6 worm cellular contexts compared by ENCODE assay signal in genomic region chrV:6275209-6275608, ce11.
TF ChIP-seq lines count a peak whose summit lies in the region.

No protein-coding gene starts in this region.

TF ChIP-seq in whole organism, L1 larva, 84 proteins besides CTCF, POLR2A, EP300 and RAD21 (continues in another document):
- peak in 1 of 2 experiments; percentile 13 for TF ChIP-seq mdl-1 (tag; optimal IDR thresholded peaks at IDR 0.05; lab: Kevin White, UChicago)
- no peak for TF ChIP-seq zag-1 (tag; optimal IDR thresholded peaks at IDR 0.05; lab: Kevin White, UChicago)
- TF ChIP-seq elt-2 (tag; optimal IDR thresholded peaks at IDR 0.05; lab: Kevin White, UChicago): peak; percentile 95
- TF ChIP-seq jun-1 (tag; optimal IDR thresholded peaks at IDR 0.05; lab: Kevin White, UChicago): peak; percentile 39
- peak in 1 of 6 experiments; percentile 69 for TF ChIP-seq elt-3 (tag; optimal IDR thresholded peaks at IDR 0.05; lab: Kevin White, UChicago)
- peak in 1 of 2 experiments; percentile 18 for TF ChIP-seq lsy-2 (tag; optimal IDR thresholded peaks at IDR 0.05; lab: Kevin White, UChicago)
- TF ChIP-seq nhr-85 (tag; lab: Kevin White, UChicago): peak; percentile 72
- peak; percentile 25 for TF ChIP-seq nhr-90 (tag; optimal IDR thresholded peaks at IDR 0.05; lab: Kevin White, UChicago; ENCODE audit: poor library complexity)
- peak; percentile 39 for TF ChIP-seq lin-14 (GFP tag; optimal IDR thresholded peaks at IDR 0.05; lab: Kevin White, UChicago)
- TF ChIP-seq lin-35 (GFP tag; optimal IDR thresholded peaks at IDR 0.05; lab: Kevin White, UChicago): peak in 1 of 2 experiments; percentile 61
- TF ChIP-seq ceh-8 (GFP tag; optimal IDR thresholded peaks at IDR 0.05; lab: Kevin White, UChicago): no peak
- peak; percentile 65 for TF ChIP-seq nhr-20 (tag; optimal IDR thresholded peaks at IDR 0.05; lab: Kevin White, UChicago)
- no peak for TF ChIP-seq nhr-77 (tag; optimal IDR thresholded peaks at IDR 0.05; lab: Kevin White, UChicago)
- TF ChIP-seq pqm-1 (tag; optimal IDR thresholded peaks at IDR 0.05; lab: Kevin White, UChicago): peak; percentile 65
- no peak for TF ChIP-seq unc-86 (tag; optimal IDR thresholded peaks at IDR 0.05; lab: Kevin White, UChicago)

TF ChIP-seq in whole organism, L2 larva, 48 proteins besides CTCF, POLR2A, EP300 and RAD21 (continues in another document):
- peak; percentile 52 for TF ChIP-seq nhr-25 (tag; optimal IDR thresholded peaks at IDR 0.05; lab: Kevin White, UChicago)
- TF ChIP-seq lin-13 (GFP tag; optimal IDR thresholded peaks at IDR 0.05; lab: Kevin White, UChicago): no peak
- no peak for TF ChIP-seq C34F6.9 (tag; optimal IDR thresholded peaks at IDR 0.05; lab: Kevin White, UChicago)
- TF ChIP-seq sma-3 (GFP tag; optimal IDR thresholded peaks at IDR 0.05; lab: Kevin White, UChicago): peak; percentile 67
- peak; percentile 12 for TF ChIP-seq F13H6.1 (tag; optimal IDR thresholded peaks at IDR 0.05; lab: Kevin White, UChicago)
- peak; percentile 50 for TF ChIP-seq gmeb-1 (tag; optimal IDR thresholded peaks at IDR 0.05; lab: Kevin White, UChicago)
- TF ChIP-seq nhr-11 (tag; optimal IDR thresholded peaks at IDR 0.05; lab: Kevin White, UChicago): no peak
- peak; percentile 42 for TF ChIP-seq Y55F3AM.14 (GFP tag; optimal IDR thresholded peaks at IDR 0.05; lab: Kevin White, UChicago)
- peak; percentile 80 for TF ChIP-seq crh-2 (tag; optimal IDR thresholded peaks at IDR 0.05; lab: Kevin White, UChicago)
- peak; percentile 89 for TF ChIP-seq fos-1 (tag; optimal IDR thresholded peaks at IDR 0.05; lab: Kevin White, UChicago)
- no peak for TF ChIP-seq unc-62 (GFP tag; optimal IDR thresholded peaks at IDR 0.05; lab: Kevin White, UChicago)
- TF ChIP-seq unc-39 (tag; optimal IDR thresholded peaks at IDR 0.05; lab: Kevin White, UChicago): no peak
- no peak for TF ChIP-seq lin-11 (tag; optimal IDR thresholded peaks at IDR 0.05; lab: Kevin White, UChicago)
- TF ChIP-seq blmp-1 (tag; optimal IDR thresholded peaks at IDR 0.05; lab: Kevin White, UChicago; ENCODE audit: insufficient read depth): peak; percentile 18
- peak in 1 of 2 experiments; percentile 21 for TF ChIP-seq lsy-2 (tag; optimal IDR thresholded peaks at IDR 0.05; lab: Kevin White, UChicago)
- no peak for TF ChIP-seq ZK546.5 (tag; optimal IDR thresholded peaks at IDR 0.05; lab: Kevin White, UChicago)

TF ChIP-seq in whole organism, L3 larva, 47 proteins besides CTCF, POLR2A, EP300 and RAD21 (continues in another document):
- TF ChIP-seq nhr-77 (tag; optimal IDR thresholded peaks at IDR 0.05; lab: Kevin White, UChicago) (no peak), egl-5 (tag; optimal IDR thresholded peaks at IDR 0.05; lab: Kevin White, UChicago) (no peak), unc-39 (tag; optimal IDR thresholded peaks at IDR 0.05; lab: Kevin White, UChicago) (no peak), aly-2 (tag; optimal IDR thresholded peaks at IDR 0.05; lab: Kevin White, UChicago) (no peak), nhr-25 (tag; optimal IDR thresholded peaks at IDR 0.05; lab: Kevin White, UChicago) (peak; percentile 44), lin-15B (tag; optimal IDR thresholded peaks at IDR 0.05; lab: Kevin White, UChicago) (no peak), nhr-67 (tag; optimal IDR thresholded peaks at IDR 0.05; lab: Kevin White, UChicago) (no peak), nhr-237 (tag; optimal IDR thresholded peaks at IDR 0.05; lab: Kevin White, UChicago) (no peak), nhr-11 (tag; optimal IDR thresholded peaks at IDR 0.05; lab: Kevin White, UChicago) (no peak), daf-12 (tag; optimal IDR thresholded peaks at IDR 0.05; lab: Kevin White, UChicago) (no peak), fos-1 (tag; optimal IDR thresholded peaks at IDR 0.05; lab: Kevin White, UChicago) (no peak), sea-2 (GFP tag; optimal IDR thresholded peaks at IDR 0.05; lab: Kevin White, UChicago) (no peak), zag-1 (tag; optimal IDR thresholded peaks at IDR 0.05; lab: Kevin White, UChicago) (no peak), elt-3 (tag; optimal IDR thresholded peaks at IDR 0.05; lab: Kevin White, UChicago) (peak in 1 of 3 experiments; percentile 69), pha-4 (tag; optimal IDR thresholded peaks at IDR 0.05; lab: Kevin White, UChicago) (peak; percentile 60), ceh-28 (tag; optimal IDR thresholded peaks at IDR 0.05; lab: Kevin White, UChicago) (no peak), ceh-9 (tag; optimal IDR thresholded peaks at IDR 0.05; lab: Kevin White, UChicago) (no peak)

TF ChIP-seq in whole organism, L4 larva, 104 proteins besides CTCF, POLR2A, EP300 and RAD21 (continues in another document):
- TF ChIP-seq rbr-2 (tag; optimal IDR thresholded peaks at IDR 0.05; lab: Kevin White, UChicago) (no peak), daf-19 (GFP tag; conservative IDR thresholded peaks at IDR 0.05; lab: Robert Waterston, UW) (no peak), nhr-111 (GFP tag; optimal IDR thresholded peaks at IDR 0.05; lab: Kevin White, UChicago) (no peak), madf-5 (GFP tag; IDR thresholded peaks at IDR 0.05; lab: Robert Waterston, UW) (no peak), lin-15B (tag; optimal IDR thresholded peaks at IDR 0.05; lab: Kevin White, UChicago) (no peak), ama-1 (optimal IDR thresholded peaks at IDR 0.05; lab: Kevin White, UChicago) (peak; percentile 19), T26A8.4 (GFP tag; IDR thresholded peaks at IDR 0.05; lab: Robert Waterston, UW) (no peak), lin-1 (GFP tag; IDR thresholded peaks at IDR 0.05; lab: Robert Waterston, UW) (peak; percentile 62; the same call in 1 of the 2 replicates), hlh-11 (tag; optimal IDR thresholded peaks at IDR 0.05; lab: Kevin White, UChicago) (peak; percentile 93), ces-1 (GFP tag; optimal IDR thresholded peaks at IDR 0.05; lab: Kevin White, UChicago) (no peak), lin-39 (tag; optimal IDR thresholded peaks at IDR 0.05; lab: Kevin White, UChicago) (no peak), nhr-25 (tag; optimal IDR thresholded peaks at IDR 0.05; lab: Kevin White, UChicago; ENCODE audit: borderline replicate concordance, insufficient read depth) (no peak), fkh-10 (GFP tag; optimal IDR thresholded peaks at IDR 0.05; lab: Kevin White, UChicago) (no peak), aly-2 (tag; optimal IDR thresholded peaks at IDR 0.05; lab: Kevin White, UChicago) (no peak), hlh-30 (tag; optimal IDR thresholded peaks at IDR 0.05; lab: Kevin White, UChicago; ENCODE audit: insufficient read depth) (peak; percentile 70), lin-38 (GFP tag; IDR thresholded peaks at IDR 0.05; lab: Robert Waterston, UW) (no peak), skn-1 (tag; optimal IDR thresholded peaks at IDR 0.05; lab: Kevin White, UChicago) (no peak)

TF ChIP-seq in whole organism, late embryonic, 69 proteins besides CTCF, POLR2A, EP300 and RAD21:
- TF ChIP-seq elt-2 (tag; optimal IDR thresholded peaks at IDR 0.05; lab: Kevin White, UChicago) (peak; percentile 39), ztf-16 (tag; optimal IDR thresholded peaks at IDR 0.05; lab: Kevin White, UChicago) (no peak)

TF ChIP-seq in whole organism, young adult, 124 proteins besides CTCF, POLR2A, EP300 and RAD21 (continues in another document):
- TF ChIP-seq hmg-1.2 (GFP tag; IDR thresholded peaks at IDR 0.05; lab: Robert Waterston, UW) (0 out of 2 replicates have a peak, but pooled peaks have one; percentile 14), repo-1 (tag; optimal IDR thresholded peaks at IDR 0.05; lab: Kevin White, UChicago) (no peak), cebp-1 (GFP tag; IDR thresholded peaks at IDR 0.05; lab: Robert Waterston, UW) (no peak), cebp-1 (tag; optimal IDR thresholded peaks at IDR 0.05; lab: Kevin White, UChicago) (peak; percentile 57), fkh-3 (tag; optimal IDR thresholded peaks at IDR 0.05; lab: Kevin White, UChicago) (no peak), nhr-27 (tag; optimal IDR thresholded peaks at IDR 0.05; lab: Kevin White, UChicago) (no peak), snpc-1.1 (tag; optimal IDR thresholded peaks at IDR 0.05; lab: Kevin White, UChicago; ENCODE audit: insufficient read depth) (no peak), sea-2 (GFP tag; IDR thresholded peaks at IDR 0.05; lab: Robert Waterston, UW) (no peak), lin-35 (GFP tag; optimal IDR thresholded peaks at IDR 0.05; lab: Kevin White, UChicago) (no peak), ama-1 (optimal IDR thresholded peaks at IDR 0.05; lab: Kevin White, UChicago) (no peak), ama-1 (GFP tag; optimal IDR thresholded peaks at IDR 0.05; lab: Kevin White, UChicago) (no peak), sdz-38 (tag; optimal IDR thresholded peaks at IDR 0.05; lab: Kevin White, UChicago) (no peak), ZK185.1 (tag; optimal IDR thresholded peaks at IDR 0.05; lab: Kevin White, UChicago; ENCODE audit: poor library complexity, severe bottlenecking) (no peak), F23B12.7 (tag; optimal IDR thresholded peaks at IDR 0.05; lab: Kevin White, UChicago; ENCODE audit: insufficient read depth) (no peak), nhr-80 (tag; optimal IDR thresholded peaks at IDR 0.05; lab: Kevin White, UChicago) (peak; percentile 93), nfyb-1 (GFP tag; IDR thresholded peaks at IDR 0.05; lab: Robert Waterston, UW) (peak; percentile 49; the same call in 1 of the 2 replicates), dox-1 (GFP tag; IDR thresholded peaks at IDR 0.05; lab: Robert Waterston, UW) (peak; percentile 54; the same call in 1 of the 2 replicates), T26A5.8 (tag; optimal IDR thresholded peaks at IDR 0.05; lab: Kevin White, UChicago) (no peak), tbp1 (GFP tag; optimal IDR thresholded peaks at IDR 0.05; lab: Kevin White, UChicago) (peak; percentile 24), ztf-22 (GFP tag; optimal IDR thresholded peaks at IDR 0.05; lab: Kevin White, UChicago) (peak; percentile 49), tbx-9 (tag; optimal IDR thresholded peaks at IDR 0.05; lab: Kevin White, UChicago; ENCODE audit: borderline replicate concordance) (no peak), nfya-1 (tag; optimal IDR thresholded peaks at IDR 0.05; lab: Kevin White, UChicago; ENCODE audit: borderline replicate concordance, insufficient read depth) (no peak), ceh-40 (GFP tag; IDR thresholded peaks at IDR 0.05; lab: Robert Waterston, UW) (no peak), ets-4 (GFP tag; optimal IDR thresholded peaks at IDR 0.05; lab: Kevin White, UChicago) (peak; percentile 63), akir-1 (GFP tag; optimal IDR thresholded peaks at IDR 0.05; lab: Kevin White, UChicago) (no peak), atf-7 (tag; optimal IDR thresholded peaks at IDR 0.05; lab: Kevin White, UChicago) (peak; percentile 37), rpc-1 (optimal IDR thresholded peaks at IDR 0.05; lab: Kevin White, UChicago) (no peak), rpc-1 (tag; optimal IDR thresholded peaks at IDR 0.05; lab: Kevin White, UChicago) (no peak), pha-4 (tag; optimal IDR thresholded peaks at IDR 0.05; lab: Kevin White, UChicago) (no peak), him-1 (tag; optimal IDR thresholded peaks at IDR 0.05; lab: Kevin White, UChicago) (no peak), rcor-1 (GFP tag; IDR thresholded peaks at IDR 0.05; lab: Robert Waterston, UW) (no peak), chd-7 (tag; optimal IDR thresholded peaks at IDR 0.05; lab: Kevin White, UChicago) (no peak), nhr-90 (tag; optimal IDR thresholded peaks at IDR 0.05; lab: Kevin White, UChicago) (peak; percentile 34)
